Fruit fly (Drosophila melanogaster) whole organism, embryonic: ENCODE measurements around the gene Dsor1.

ENCODE experiments used
- Adf1 ChIP-seq: fragments of 200-800 bp; sonication (Bioruptor generic); IDR thresholded peaks from 2 replicates; pipeline ENCODE4 v1.3.6; 2022; ENCODE audit warnings: missing biosample characterization, missing genetic modification characterization
- Bgb ChIP-seq: fragments of 200-800 bp; sonication (Bioruptor generic); IDR thresholded peaks from 2 replicates; pipeline ENCODE4 v1.3.6; 2022; ENCODE audit warnings: missing biosample characterization, missing genetic modification characterization; ENCODE audit not compliant: partially characterized antibody
- CG13287 ChIP-seq: fragments of 200-800 bp; sonication (Bioruptor generic); IDR thresholded peaks from 2 replicates; pipeline ENCODE4 v1.3.6; 2022; ENCODE audit warnings: missing biosample characterization, missing genetic modification characterization; ENCODE audit not compliant: partially characterized antibody
- CG13624 ChIP-seq: fragments of 200-800 bp; sonication (Bioruptor generic); optimal IDR thresholded peaks from 2 replicates; lab custom pipeline; 2016; ENCODE audit warnings: missing biosample characterization, missing genetic modification characterization
- CG14710 ChIP-seq: fragments of 200-800 bp; sonication (Bioruptor generic); optimal IDR thresholded peaks from 3 replicates; lab custom pipeline; 2019; ENCODE audit warnings: missing biosample characterization, mild to moderate bottlenecking, missing genetic modification characterization, moderate library complexity
- CG1529 ChIP-seq: fragments of 200-800 bp; sonication (Bioruptor generic); optimal IDR thresholded peaks from 3 replicates; lab custom pipeline; 2018; ENCODE audit warnings: missing biosample characterization, missing genetic modification characterization
- CG15601 ChIP-seq: fragments of 200-800 bp; sonication (Bioruptor generic); optimal IDR thresholded peaks from 3 replicates; lab custom pipeline; 2019; ENCODE audit warnings: missing biosample characterization, mild to moderate bottlenecking, missing genetic modification characterization, moderate library complexity
- CG2875 ChIP-seq: fragments of 200-800 bp; sonication (Bioruptor generic); optimal IDR thresholded peaks from 2 replicates; lab custom pipeline; 2017; ENCODE audit warnings: missing biosample characterization, mild to moderate bottlenecking, missing genetic modification characterization, missing genetic modification reagents
- CG31388 ChIP-seq: fragments of 200-800 bp; sonication (Bioruptor generic); optimal IDR thresholded peaks from 2 replicates; lab custom pipeline; 2016; ENCODE audit warnings: missing biosample characterization, missing genetic modification characterization
- CG6654 ChIP-seq: fragments of 200-800 bp; sonication (Bioruptor generic); optimal IDR thresholded peaks from 2 replicates; lab custom pipeline; 2017; ENCODE audit warnings: missing biosample characterization, mild to moderate bottlenecking, missing genetic modification characterization
- CG8089 ChIP-seq: fragments of 200-800 bp; sonication (Bioruptor generic); optimal IDR thresholded peaks from 3 replicates; lab custom pipeline; 2016; ENCODE audit warnings: missing biosample characterization, missing genetic modification characterization
- CG8944 ChIP-seq: fragments of 200-800 bp; sonication (Bioruptor generic); optimal IDR thresholded peaks from 3 replicates; lab custom pipeline; 2016; ENCODE audit warnings: missing biosample characterization, missing genetic modification characterization
- CG9932 ChIP-seq: fragments of 200-800 bp; sonication (Bioruptor generic); IDR thresholded peaks from 2 replicates; pipeline ENCODE4 v1.3.6; 2022; ENCODE audit warnings: missing biosample characterization, missing genetic modification characterization
- Deaf1 ChIP-seq: fragments of 200-800 bp; optimal IDR thresholded peaks from 3 replicates; lab custom pipeline; 2019; ENCODE audit warnings: missing biosample characterization, mild to moderate bottlenecking, missing genetic modification characterization, moderate library complexity
- Dll ChIP-seq: fragments of 200-800 bp; sonication (Bioruptor generic); IDR thresholded peaks from 4 replicates; pipeline ENCODE4 v1.3.6; 2022; ENCODE audit warnings: missing biosample characterization, missing genetic modification characterization; ENCODE audit not compliant: partially characterized antibody
- Dp ChIP-seq: fragments of 200-800 bp; sonication (Bioruptor generic); optimal IDR thresholded peaks from 2 replicates; lab custom pipeline; 2018; ENCODE audit warnings: missing biosample characterization, mild to moderate bottlenecking, missing genetic modification characterization, moderate library complexity
- Dref ChIP-seq: fragments of 200-800 bp; sonication (Bioruptor generic); IDR thresholded peaks from 2 replicates; pipeline ENCODE4 v1.3.6; 2022; ENCODE audit warnings: missing biosample characterization, missing genetic modification characterization
- Hr78 ChIP-seq, 2 experiments: fragments of 200-800 bp in 1 of 2; fragments of >200 bp in 1 of 2; sonication (Bioruptor generic) in 1 of 2; optimal IDR thresholded peaks; 2 replicates each; lab custom pipeline; 2017 to 2019; ENCODE audit warnings: missing biosample characterization in 2 of 2, missing genetic modification characterization in 2 of 2, mild to moderate bottlenecking in 1 of 2, moderate library complexity in 1 of 2
- MBD-R2 ChIP-seq: fragments of 200-800 bp; sonication (Bioruptor generic); IDR thresholded peaks from 2 replicates; pipeline ENCODE4 v1.3.6; 2022; ENCODE audit warnings: missing biosample characterization, missing genetic modification characterization
- MESR4 ChIP-seq: fragments of 200-800 bp; sonication (Bioruptor generic); optimal IDR thresholded peaks from 2 replicates; lab custom pipeline; 2018; ENCODE audit warnings: missing biosample characterization, mild to moderate bottlenecking, missing genetic modification characterization, moderate library complexity
- NfI ChIP-seq: fragments of 200-800 bp; sonication (Bioruptor generic); optimal IDR thresholded peaks from 3 replicates; lab custom pipeline; 2018; ENCODE audit warnings: missing biosample characterization, mild to moderate bottlenecking, missing genetic modification characterization, moderate library complexity
- Scr ChIP-seq: fragments of 200-800 bp; sonication (Bioruptor generic); IDR thresholded peaks from 2 replicates; pipeline ENCODE4 v1.3.6; 2022; ENCODE audit warnings: missing biosample characterization, missing genetic modification characterization; ENCODE audit not compliant: partially characterized antibody
- Six4 ChIP-seq: fragments of 200-800 bp; sonication (Bioruptor generic); optimal IDR thresholded peaks from 2 replicates; lab custom pipeline; 2016; ENCODE audit warnings: missing biosample characterization, missing genetic modification characterization
- Sox100B ChIP-seq: fragments of 200-800 bp; sonication (Bioruptor generic); optimal IDR thresholded peaks from 3 replicates; lab custom pipeline; 2018; ENCODE audit warnings: missing biosample characterization, mild to moderate bottlenecking, missing genetic modification characterization
- Vsx1 ChIP-seq: fragments of 200-800 bp; sonication (Bioruptor generic); optimal IDR thresholded peaks from 2 replicates; lab custom pipeline; 2017; ENCODE audit warnings: missing biosample characterization, mild to moderate bottlenecking, missing genetic modification characterization, missing genetic modification reagents
- btn ChIP-seq: fragments of 200-800 bp; sonication (Bioruptor generic); optimal IDR thresholded peaks from 2 replicates; lab custom pipeline; 2016; ENCODE audit warnings: missing biosample characterization, missing genetic modification characterization
- cad ChIP-seq: fragments of >200 bp; optimal IDR thresholded peaks from 2 replicates; lab custom pipeline; 2017; ENCODE audit warnings: missing biosample characterization, missing genetic modification characterization
- chif ChIP-seq, 2 experiments: fragments of 200-800 bp; sonication (Bioruptor generic); optimal IDR thresholded peaks; 3 replicates each; lab custom pipeline; 2016; ENCODE audit warnings: missing biosample characterization in 2 of 2, missing genetic modification characterization in 2 of 2
- fd64A ChIP-seq: fragments of 200-800 bp; sonication (Bioruptor generic); optimal IDR thresholded peaks from 3 replicates; lab custom pipeline; 2018; ENCODE audit warnings: missing biosample characterization, mild to moderate bottlenecking, missing genetic modification characterization
- gcm2 ChIP-seq: fragments of 200-800 bp; sonication (Bioruptor generic); optimal IDR thresholded peaks from 2 replicates; lab custom pipeline; 2016; ENCODE audit warnings: missing biosample characterization, missing genetic modification characterization
- gro ChIP-seq: fragments of 200-800 bp; sonication (Bioruptor generic); optimal IDR thresholded peaks from 2 replicates; lab custom pipeline; 2016; ENCODE audit warnings: missing biosample characterization, missing genetic modification characterization
- gsb ChIP-seq: fragments of 200-800 bp; sonication (Bioruptor generic); IDR thresholded peaks from 2 replicates; pipeline ENCODE4 v1.3.6; 2022; ENCODE audit warnings: missing biosample characterization, missing genetic modification characterization
- gsb-n ChIP-seq: fragments of 200-800 bp; sonication (Bioruptor generic); optimal IDR thresholded peaks from 3 replicates; lab custom pipeline; 2018; ENCODE audit warnings: missing biosample characterization, mild to moderate bottlenecking, missing genetic modification characterization
- hth ChIP-seq: fragments of >200 bp; optimal IDR thresholded peaks from 2 replicates; lab custom pipeline; 2017; ENCODE audit warnings: inconsistent platforms
- insv ChIP-seq, 2 experiments: fragments of 200-800 bp; sonication (Bioruptor generic); optimal IDR thresholded peaks; 3 replicates each; lab custom pipeline; 2016 to 2018; ENCODE audit warnings: missing biosample characterization in 2 of 2, missing genetic modification characterization in 2 of 2
- jigr1 ChIP-seq: fragments of 200-800 bp; sonication (Bioruptor generic); IDR thresholded peaks from 3 replicates; pipeline ENCODE4 v1.3.6; 2022; ENCODE audit warnings: missing biosample characterization, missing genetic modification characterization
- knrl ChIP-seq: fragments of 200-800 bp; sonication (Bioruptor generic); IDR thresholded peaks from 3 replicates; pipeline ENCODE4 v1.3.6; 2022; ENCODE audit warnings: missing biosample characterization, missing genetic modification characterization; ENCODE audit not compliant: partially characterized antibody
- lbe ChIP-seq: fragments of 200-800 bp; sonication (Bioruptor generic); optimal IDR thresholded peaks from 2 replicates; lab custom pipeline; 2016; ENCODE audit warnings: missing biosample characterization, mild to moderate bottlenecking, missing genetic modification characterization
- lola ChIP-seq, 3 experiments: fragments of >200 bp in 2 of 3; fragments of 200-800 bp in 1 of 3; sonication (Bioruptor generic) in 1 of 3; optimal IDR thresholded peaks; 2 replicates each; lab custom pipeline; 2017 to 2019; ENCODE audit warnings: missing biosample characterization in 3 of 3, missing genetic modification characterization in 3 of 3, mild to moderate bottlenecking in 1 of 3, moderate library complexity in 1 of 3
- p53 ChIP-seq: fragments of 200-800 bp; sonication (Bioruptor generic); optimal IDR thresholded peaks from 2 replicates; lab custom pipeline; 2016; ENCODE audit warnings: missing biosample characterization, missing genetic modification characterization
- phol ChIP-seq: fragments of 200-800 bp; sonication (Bioruptor generic); optimal IDR thresholded peaks from 3 replicates; lab custom pipeline; 2018; ENCODE audit warnings: missing biosample characterization, mild to moderate bottlenecking, missing genetic modification characterization, moderate library complexity
- pita ChIP-seq: fragments of 200-800 bp; sonication (Bioruptor generic); optimal IDR thresholded peaks from 2 replicates; lab custom pipeline; 2017; ENCODE audit warnings: missing biosample characterization, mild to moderate bottlenecking, missing genetic modification characterization
- rib ChIP-seq: fragments of 200-800 bp; sonication (Bioruptor generic); IDR thresholded peaks from 2 replicates; pipeline ENCODE4 v1.3.6; 2022; ENCODE audit warnings: missing biosample characterization, missing genetic modification characterization
- slbo ChIP-seq: fragments of 200-800 bp; sonication (Bioruptor generic); IDR thresholded peaks from 2 replicates; pipeline ENCODE4 v1.3.6; 2022; ENCODE audit warnings: missing biosample characterization, missing genetic modification characterization
- toy ChIP-seq: fragments of 200-800 bp; sonication (Bioruptor generic); IDR thresholded peaks from 2 replicates; pipeline ENCODE4 v1.3.6; 2022; ENCODE audit warnings: missing biosample characterization, missing genetic modification characterization
- trem ChIP-seq: fragments of 200-800 bp; optimal IDR thresholded peaks from 3 replicates; lab custom pipeline; 2019; ENCODE audit warnings: missing biosample characterization, mild to moderate bottlenecking, missing genetic modification characterization, moderate library complexity
- ttk ChIP-seq: fragments of 200-800 bp; sonication (Bioruptor generic); IDR thresholded peaks from 2 replicates; pipeline ENCODE4 v2.1.2; 2022; ENCODE audit warnings: missing biosample characterization, missing genetic modification characterization
- unc-4 ChIP-seq: fragments of 200-800 bp; sonication (Bioruptor generic); IDR thresholded peaks from 2 replicates; pipeline ENCODE4 v1.3.6; 2022; ENCODE audit warnings: missing biosample characterization, missing genetic modification characterization; ENCODE audit not compliant: partially characterized antibody
- vnd ChIP-seq: fragments of 200-800 bp; sonication (Bioruptor generic); IDR thresholded peaks from 3 replicates; pipeline ENCODE4 v1.3.6; 2022; ENCODE audit warnings: missing biosample characterization, missing genetic modification characterization; ENCODE audit not compliant: partially characterized antibody

Gene Dsor1

DNA sequence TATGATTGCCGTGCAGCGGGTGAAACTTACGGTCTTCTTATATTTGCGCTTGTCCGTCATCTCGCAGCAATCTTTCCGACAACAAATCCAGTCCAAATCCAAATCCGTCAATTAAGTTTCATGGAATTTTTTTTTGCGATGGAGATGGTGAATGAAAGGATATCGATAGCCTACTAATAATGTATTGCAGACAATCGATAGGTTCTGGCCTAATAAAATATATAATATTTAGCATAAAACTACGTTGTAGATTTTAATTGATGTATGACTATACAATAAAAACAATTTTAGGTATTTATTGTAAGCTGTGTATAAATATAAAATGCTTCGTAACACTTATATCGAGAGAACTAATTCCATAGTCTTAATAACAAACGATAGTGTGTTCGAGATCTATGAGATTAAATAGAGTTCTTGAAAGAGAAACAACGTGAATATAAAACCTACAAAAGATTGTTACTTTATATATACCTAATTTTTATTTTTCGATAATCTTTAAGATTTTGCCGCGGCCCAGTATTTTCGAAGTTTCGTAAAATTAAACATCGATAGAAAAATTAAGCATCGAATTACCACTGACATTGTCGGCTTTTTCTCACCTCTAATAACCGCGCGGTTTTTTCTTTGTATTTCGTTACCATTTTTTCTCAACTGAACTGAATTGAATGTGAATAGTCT, 25.8 kb downstream of the Dsor1 start, which contains the start of the genes Cfp1 and Aladin:
Gene Cfp1 (minus strand): TSS at position 131 of the 678 bp plus-strand sequence.
Gene Aladin (plus strand): TSS at position 584 of the 678 bp plus-strand sequence.
- TF ChIP-seq CG9932 (GFP tag; lab: Robert Waterston, UW) (no peak), Hr78 (GFP tag; optimal IDR thresholded peaks at IDR 0.05; lab: Kevin White, UChicago) (no peak), slbo (GFP tag; lab: Robert Waterston, UW) (no peak), cad (GFP tag; lab: Kevin White, UChicago) (no peak), MBD-R2 (GFP tag; lab: Robert Waterston, UW) (peak; percentile 39), CG31388 (GFP tag; lab: Kevin White, UChicago) (no peak), ttk (GFP tag; lab: Robert Waterston, UW) (no peak), NfI (GFP tag; lab: Kevin White, UChicago) (no peak), trem (tag; lab: Kevin White, UChicago) (peak; percentile 13), lbe (GFP tag; lab: Kevin White, UChicago) (no peak), Dll (GFP tag; lab: Robert Waterston, UW) (peak; percentile 70; the same call in 3 of the 4 replicates), CG8944 (GFP tag; lab: Kevin White, UChicago) (no peak), gcm2 (no peak), Six4 (GFP tag; lab: Kevin White, UChicago) (no peak), Sox100B (GFP tag; lab: Kevin White, UChicago) (no peak), Scr (GFP tag; lab: Robert Waterston, UW) (peak; percentile 72), insv (GFP tag; optimal IDR thresholded peaks at IDR 0.05; lab: Kevin White, UChicago) (no peak), CG15601 (tag; lab: Kevin White, UChicago) (no peak), Deaf1 (tag; lab: Kevin White, UChicago) (no peak), chif (GFP tag; optimal IDR thresholded peaks at IDR 0.05; lab: Kevin White, UChicago) (no peak), CG13624 (GFP tag; lab: Kevin White, UChicago) (no peak), vnd (GFP tag; lab: Robert Waterston, UW) (0 out of 3 replicates have a peak, but pooled peaks have one; percentile 26), CG8089 (GFP tag; lab: Kevin White, UChicago) (no peak), fd64A (GFP tag; lab: Kevin White, UChicago) (no peak), jigr1 (GFP tag; lab: Robert Waterston, UW) (no peak), knrl (GFP tag; lab: Robert Waterston, UW) (peak; percentile 64; the same call in 2 of the 3 replicates), CG6654 (GFP tag; lab: Kevin White, UChicago) (no peak), unc-4 (peak; percentile 60; the same call in 1 of the 2 replicates), phol (peak; percentile 6), toy (GFP tag; lab: Robert Waterston, UW) (no peak), MESR4 (GFP tag; lab: Kevin White, UChicago) (peak; percentile 55), Dref (GFP tag; lab: Robert Waterston, UW) (peak; percentile 61), rib (GFP tag; lab: Robert Waterston, UW) (no peak), Vsx1 (GFP tag; lab: Kevin White, UChicago) (no peak), Dp (peak; percentile 66), CG1529 (GFP tag; lab: Kevin White, UChicago) (no peak), CG2875 (GFP tag; lab: Kevin White, UChicago) (no peak), hth (lab: Kevin White, UChicago) (no peak), pita (GFP tag; lab: Kevin White, UChicago) (no peak), gsb-n (tag; lab: Kevin White, UChicago) (no peak), btn (GFP tag; lab: Kevin White, UChicago) (no peak), lola (GFP tag; optimal IDR thresholded peaks at IDR 0.05; lab: Kevin White, UChicago) (peak in 1 of 3 experiments; percentile 5), p53 (GFP tag; lab: Kevin White, UChicago) (no peak), Adf1 (GFP tag; lab: Robert Waterston, UW) (no peak), Bgb (GFP tag; lab: Robert Waterston, UW) (peak; percentile 33), gro (GFP tag; lab: Kevin White, UChicago) (no peak), CG14710 (peak; percentile 34), gsb (GFP tag; lab: Robert Waterston, UW) (no peak), CG13287 (GFP tag; lab: Robert Waterston, UW) (peak; percentile 69)
